Worm (Caenorhabditis elegans) whole organism, L3 larva: Measurements from ENCODE around the gene twk-49.

Source experiments
- aly-2 ChIP-seq: fragments of 150-350 bp; optimal IDR thresholded peaks from 2 replicates; lab custom pipeline; 2014; ENCODE audit warnings: missing biosample characterization, missing genetic modification characterization
- ama-1 ChIP-seq: fragments of 150-350 bp; optimal IDR thresholded peaks from 2 replicates; lab custom pipeline; 2018
- lin-15B ChIP-seq: fragments of 150-350 bp; optimal IDR thresholded peaks from 2 replicates; lab custom pipeline; 2014; ENCODE audit warnings: missing biosample characterization, missing genetic modification characterization
- nfya-1 ChIP-seq: sonication (generic microtip); optimal IDR thresholded peaks from 2 replicates; lab custom pipeline; 2017; ENCODE audit warnings: missing genetic modification characterization, mild to moderate bottlenecking, missing compliant biosample characterization, antibody characterized with exemption, moderate library complexity; ENCODE audit not compliant: insufficient read depth
- nhr-28 ChIP-seq: fragments of 150-350 bp; optimal IDR thresholded peaks from 2 replicates; lab custom pipeline; 2014; ENCODE audit warnings: missing biosample characterization, missing genetic modification characterization
- nhr-77 ChIP-seq: fragments of 150-350 bp; optimal IDR thresholded peaks from 2 replicates; lab custom pipeline; 2014; ENCODE audit warnings: missing biosample characterization, missing genetic modification characterization
- pha-4 ChIP-seq: fragments of 150-350 bp; optimal IDR thresholded peaks from 2 replicates; lab custom pipeline; 2014; ENCODE audit warnings: missing biosample characterization, missing genetic modification reagents, missing genetic modification characterization
- ztf-4 ChIP-seq: fragments of 150-350 bp; optimal IDR thresholded peaks from 2 replicates; lab custom pipeline; 2014; ENCODE audit warnings: missing biosample characterization, missing genetic modification characterization

DNA sequence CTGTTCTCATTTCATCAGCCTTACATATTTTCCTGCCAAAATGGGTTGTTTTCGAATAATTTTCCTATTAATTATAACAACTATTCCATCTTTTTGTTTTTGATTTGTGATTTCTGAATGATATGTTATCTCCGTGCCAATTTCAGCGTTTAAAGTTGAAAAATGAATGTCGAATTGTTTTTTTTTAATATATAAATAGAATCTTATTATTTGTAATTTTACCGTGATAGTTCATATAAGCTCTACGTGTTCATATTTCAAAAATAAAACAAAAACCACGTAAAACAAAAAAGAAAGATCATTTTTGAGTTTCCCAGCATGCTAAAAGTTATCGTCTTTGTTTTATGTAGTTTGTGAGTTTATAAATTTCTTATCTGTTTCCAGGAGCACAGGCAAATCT lies 55.3 kb downstream of the twk-49 start, which contains the start of gene K06A1.2:
- TF ChIP-seq aly-2 (tag; lab: Kevin White, UChicago) (no peak), pha-4 (tag; lab: Kevin White, UChicago) (no peak), nhr-77 (tag; lab: Kevin White, UChicago) (no peak), ama-1 (lab: Kevin White, UChicago) (no peak), nfya-1 (tag; lab: Kevin White, UChicago) (no peak), ztf-4 (no peak), lin-15B (tag; lab: Kevin White, UChicago) (no peak), nhr-28 (no peak)
